Fruit fly (Drosophila melanogaster): Measurements from ENCODE around the gene Acsx2.

Acsx2 gene

dm6 chr3R:19780946-19781345, 2.4 kb downstream of the Acsx2 start, which contains the start of gene Acsx3:
Gene Acsx3 (plus strand): TSS chr3R:19781246.
- no peak for TF ChIP-seq dimm (GFP tag; IDR thresholded peaks at IDR 0.05)
- no peak for TF ChIP-seq Dip2 (GFP tag; IDR thresholded peaks at IDR 0.05)
- no peak for TF ChIP-seq zfh2 (GFP tag; optimal IDR thresholded peaks at IDR 0.05)
- no peak for TF ChIP-seq dan (GFP tag; IDR thresholded peaks at IDR 0.05)
- no peak for TF ChIP-seq CG13894 (tag; optimal IDR thresholded peaks at IDR 0.05)
- no peak for TF ChIP-seq Hr39 (optimal IDR thresholded peaks at IDR 0.05)
- no peak for TF ChIP-seq CG7786 (GFP tag; optimal IDR thresholded peaks at IDR 0.05)
- peak; percentile 10 for TF ChIP-seq grau (tag; optimal IDR thresholded peaks at IDR 0.05)
- TF ChIP-seq bowl (GFP tag; IDR thresholded peaks at IDR 0.05), result no peak
- TF ChIP-seq sug (tag; optimal IDR thresholded peaks at IDR 0.05), result peak; percentile 51

dm6 chr3R:19783290-19783689, 4.7 kb downstream of the Acsx2 start, which contains the start of gene Acsx4:
Gene Acsx4 (plus strand): TSS chr3R:19783522.
- TF ChIP-seq Elba2 (GFP tag; optimal IDR thresholded peaks at IDR 0.05), result no peak
- TF ChIP-seq CG10543 (GFP tag; optimal IDR thresholded peaks at IDR 0.05), result peak; percentile 25
- TF ChIP-seq sug (tag; optimal IDR thresholded peaks at IDR 0.05), result peak; percentile 62
- TF ChIP-seq H2.0 (GFP tag; IDR thresholded peaks at IDR 0.05), result no peak
- peak; percentile 82 for TF ChIP-seq GATAe (GFP tag; conservative IDR thresholded peaks at IDR 0.05)
- no peak for TF ChIP-seq CG1792 (GFP tag; optimal IDR thresholded peaks at IDR 0.05)
- no peak for TF ChIP-seq CG7963 (GFP tag; IDR thresholded peaks at IDR 0.05; ENCODE audit: partially characterized antibody)
- peak in 1 of 2 experiments; percentile 32 for TF ChIP-seq Pdp1 (GFP tag; optimal IDR thresholded peaks at IDR 0.05)
- TF ChIP-seq exex (tag; optimal IDR thresholded peaks at IDR 0.05), result peak; percentile 55
- peak; percentile 10 for TF ChIP-seq Jarid2 (GFP tag; optimal IDR thresholded peaks at IDR 0.05)
- no peak for TF ChIP-seq emc (GFP tag; optimal IDR thresholded peaks at IDR 0.05)
- TF ChIP-seq Deaf1 (tag; optimal IDR thresholded peaks at IDR 0.05), result peak; percentile 80
- TF ChIP-seq CG10654 (GFP tag; optimal IDR thresholded peaks at IDR 0.05), result no peak
- TF ChIP-seq CG14014 (GFP tag; IDR thresholded peaks at IDR 0.05), result no peak
- TF ChIP-seq CG34376 (GFP tag; optimal IDR thresholded peaks at IDR 0.05), result peak; percentile 79
- TF ChIP-seq CG15514 (GFP tag; optimal IDR thresholded peaks at IDR 0.05), result peak; percentile 72
- TF ChIP-seq Med (GFP tag), result peak; percentile 53
- TF ChIP-seq lab (GFP tag; optimal IDR thresholded peaks at IDR 0.05), result peak; percentile 48
- TF ChIP-seq mirr (GFP tag; optimal IDR thresholded peaks at IDR 0.05), result peak; percentile 55
- TF ChIP-seq chinmo (GFP tag; IDR thresholded peaks at IDR 0.05; ENCODE audit: partially characterized antibody), result 0 out of 4 replicates have a peak, but pooled peaks have one; percentile 34
- TF ChIP-seq z (GFP tag; IDR thresholded peaks at IDR 0.05), result peak; percentile 76
- peak; percentile 42 for TF ChIP-seq ftz-f1 (GFP tag; optimal IDR thresholded peaks at IDR 0.05)
- TF ChIP-seq sd (tag; optimal IDR thresholded peaks at IDR 0.05), result peak; percentile 51
- TF ChIP-seq grn (GFP tag; optimal IDR thresholded peaks at IDR 0.05), result peak; percentile 84
- no peak for TF ChIP-seq Dp (GFP tag; optimal IDR thresholded peaks at IDR 0.05)
- peak in 1 of 2 experiments; percentile 68 for TF ChIP-seq Hr78 (GFP tag; optimal IDR thresholded peaks at IDR 0.05)
- peak; percentile 10 for TF ChIP-seq cwo (GFP tag; optimal IDR thresholded peaks at IDR 0.05)

- TF ChIP-seq chinmo (GFP tag; IDR thresholded peaks at IDR 0.05; ENCODE audit: partially characterized antibody), result no peak
- peak; percentile 67 for TF ChIP-seq sug (tag; optimal IDR thresholded peaks at IDR 0.05)
- peak; percentile 4 for TF ChIP-seq BEAF-32 (GFP tag; optimal IDR thresholded peaks at IDR 0.05)
- TF ChIP-seq GATAe (GFP tag; conservative IDR thresholded peaks at IDR 0.05), result 0 out of 2 replicates have a peak, but pooled peaks have one; percentile 15
- TF ChIP-seq mirr (GFP tag; optimal IDR thresholded peaks at IDR 0.05), result peak; percentile 64
- peak; percentile 73 for TF ChIP-seq CG34376 (GFP tag; optimal IDR thresholded peaks at IDR 0.05)
- TF ChIP-seq CG17802 (tag; optimal IDR thresholded peaks at IDR 0.05), result no peak
- no peak for TF ChIP-seq Vsx1 (GFP tag; optimal IDR thresholded peaks at IDR 0.05)
- TF ChIP-seq exex (tag; optimal IDR thresholded peaks at IDR 0.05), result peak; percentile 87
- peak in 1 of 2 experiments; percentile 95 for TF ChIP-seq Hr78 (GFP tag; optimal IDR thresholded peaks at IDR 0.05)
- TF ChIP-seq sd (tag; optimal IDR thresholded peaks at IDR 0.05), result peak; percentile 78
- peak; percentile 78 for TF ChIP-seq grn (GFP tag; optimal IDR thresholded peaks at IDR 0.05)
Measured at dm6 chr3R:19785451-19785850, 6.9 kb downstream of the Acsx2 start.
